Fruit fly (Drosophila melanogaster) whole organism, embryonic: ENCODE data around the gene CG6005.

ENCODE experiments used
- Atf6 ChIP-seq: fragments of 200-800 bp; sonication (Bioruptor generic); IDR thresholded peaks from 2 replicates; pipeline ENCODE4 v1.3.6; 2022; ENCODE audit warnings: missing biosample characterization, missing genetic modification characterization
- CG2889 ChIP-seq: fragments of 200-800 bp; sonication (Bioruptor generic); IDR thresholded peaks from 3 replicates; pipeline ENCODE4 v1.3.6; 2022; ENCODE audit warnings: missing biosample characterization, missing genetic modification characterization
- CG6683 ChIP-seq: fragments of 200-800 bp; sonication (Bioruptor generic); optimal IDR thresholded peaks from 2 replicates; lab custom pipeline; 2017; ENCODE audit warnings: missing biosample characterization, mild to moderate bottlenecking, missing genetic modification characterization, missing genetic modification reagents
- CG6813 ChIP-seq: fragments of 200-800 bp; sonication (Bioruptor generic); optimal IDR thresholded peaks from 2 replicates; lab custom pipeline; 2017; ENCODE audit warnings: missing biosample characterization, missing genetic modification characterization, mild to moderate bottlenecking, moderate library complexity, missing genetic modification reagents
- abd-A ChIP-seq: fragments of 200-800 bp; sonication (Bioruptor generic); optimal IDR thresholded peaks from 3 replicates; lab custom pipeline; 2019; ENCODE audit warnings: missing biosample characterization, mild to moderate bottlenecking, missing genetic modification characterization, moderate library complexity
- br ChIP-seq: fragments of >200 bp; optimal IDR thresholded peaks from 2 replicates; lab custom pipeline; 2017
- caup ChIP-seq: fragments of 200-800 bp; sonication (Bioruptor generic); optimal IDR thresholded peaks from 3 replicates; lab custom pipeline; 2017; ENCODE audit warnings: missing biosample characterization, mild to moderate bottlenecking, missing genetic modification characterization, moderate library complexity; ENCODE audit not compliant: severe bottlenecking
- dan ChIP-seq: fragments of 200-800 bp; sonication (Bioruptor generic); IDR thresholded peaks from 2 replicates; pipeline ENCODE4 v1.3.6; 2022; ENCODE audit warnings: missing biosample characterization, missing genetic modification characterization

dm6 chr3R:19071951-19072350 is 48.1 kb upstream of the CG6005 start:
- no peak for TF ChIP-seq abd-A (tag; lab: Kevin White, UChicago)
- TF ChIP-seq caup (GFP tag; lab: Kevin White, UChicago) = no peak
- TF ChIP-seq CG6813 = no peak
- no peak for TF ChIP-seq CG6683
- TF ChIP-seq CG2889 = no peak
- TF ChIP-seq Atf6 (GFP tag; lab: Robert Waterston, UW) = no peak
- TF ChIP-seq dan (GFP tag; lab: Robert Waterston, UW) = no peak
- no peak for TF ChIP-seq br (lab: Kevin White, UChicago)
